Worm (Caenorhabditis elegans): Measurements from ENCODE around the gene T19H12.12.

Gene T19H12.12

DNA sequence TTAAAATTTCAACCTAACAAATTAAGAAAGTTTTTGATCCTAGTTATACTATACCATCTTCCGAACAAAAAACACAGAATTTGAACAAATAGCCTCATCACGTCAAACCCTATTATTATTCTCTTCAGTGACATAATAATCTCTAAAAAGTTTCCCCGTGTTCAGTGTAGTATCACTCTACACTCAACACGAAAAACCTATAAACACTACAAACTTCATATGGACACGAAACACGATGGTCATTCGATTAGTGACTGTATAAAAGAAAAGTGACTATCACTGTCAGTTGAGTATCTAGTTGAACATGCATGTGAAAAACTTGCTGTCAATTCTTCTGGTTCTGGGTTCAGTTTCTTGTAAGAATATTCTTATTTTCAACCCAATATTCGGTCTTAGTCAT lies 19.1 kb downstream of the T19H12.12 start, which contains the start of gene ugt-8:
Gene ugt-8, plus strand, starts transcription at position 235 of the 400 bp plus-strand sequence.
- no peak for TF ChIP-seq ztf-26 (tag; optimal IDR thresholded peaks at IDR 0.05)
- no peak for TF ChIP-seq sdz-38 (tag; optimal IDR thresholded peaks at IDR 0.05)
- TF ChIP-seq nhr-179 (tag; optimal IDR thresholded peaks at IDR 0.05) = no peak
- no peak for TF ChIP-seq nfyb-1 (GFP tag; IDR thresholded peaks at IDR 0.05)
- TF ChIP-seq F37B4.10 (GFP tag; IDR thresholded peaks at IDR 0.05) = no peak
- TF ChIP-seq nhr-27 (tag; optimal IDR thresholded peaks at IDR 0.05) = no peak
- no peak for TF ChIP-seq lsy-27 (tag; optimal IDR thresholded peaks at IDR 0.05; ENCODE audit: borderline replicate concordance, insufficient read depth)
- no peak for TF ChIP-seq rpc-1 (optimal IDR thresholded peaks at IDR 0.05)
- no peak for TF ChIP-seq rpc-1 (tag; optimal IDR thresholded peaks at IDR 0.05)
- no peak for TF ChIP-seq atf-7 (tag; optimal IDR thresholded peaks at IDR 0.05)
- no peak for TF ChIP-seq gei-17 (GFP tag; optimal IDR thresholded peaks at IDR 0.05)
- TF ChIP-seq T26A5.8 (tag; optimal IDR thresholded peaks at IDR 0.05) = no peak
- no peak for TF ChIP-seq K11D2.4 (GFP tag; IDR thresholded peaks at IDR 0.05)
- no peak for TF ChIP-seq lin-26 (GFP tag; IDR thresholded peaks at IDR 0.05)
- no peak for TF ChIP-seq Y53G8AR.9 (GFP tag; conservative IDR thresholded peaks at IDR 0.05)
- no peak for TF ChIP-seq efl-1 (GFP tag; optimal IDR thresholded peaks at IDR 0.05)
- no peak for TF ChIP-seq zfh-2 (GFP tag; conservative IDR thresholded peaks at IDR 0.05)
- TF ChIP-seq F57C9.4 (tag; optimal IDR thresholded peaks at IDR 0.05) = no peak
- no peak for TF ChIP-seq zim-3 (tag; optimal IDR thresholded peaks at IDR 0.05)

DNA sequence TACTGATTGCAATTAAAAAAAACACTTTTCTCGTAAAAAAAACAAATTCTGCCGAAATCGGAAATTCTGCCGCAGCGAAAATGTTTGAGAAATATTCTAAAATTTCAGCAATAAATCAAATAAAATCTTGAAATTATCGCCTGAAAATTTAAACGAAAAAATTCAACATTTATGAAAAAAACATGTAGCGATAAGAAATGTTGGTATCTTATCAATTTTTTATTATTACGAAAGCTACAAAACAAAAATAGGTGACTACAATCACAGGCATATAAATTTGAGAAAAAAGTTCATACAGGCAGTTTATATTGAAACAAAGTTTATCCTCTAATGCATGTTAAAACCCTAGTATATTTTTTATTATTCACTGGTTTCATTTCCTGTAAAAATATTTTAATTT lies 21.4 kb downstream of the T19H12.12 start, which contains the start of gene ugt-14:
Gene ugt-14, plus strand, starts transcription at position 301 of the 400 bp plus-strand sequence.
- TF ChIP-seq ekl-4 (GFP tag; IDR thresholded peaks at IDR 0.05) (no peak), efl-1 (GFP tag; optimal IDR thresholded peaks at IDR 0.05) (no peak), ccch-3 (GFP tag; optimal IDR thresholded peaks at IDR 0.05) (no peak), ztf-18 (tag; optimal IDR thresholded peaks at IDR 0.05) (no peak), Y56A3A.18 (GFP tag; IDR thresholded peaks at IDR 0.05) (no peak)

DNA sequence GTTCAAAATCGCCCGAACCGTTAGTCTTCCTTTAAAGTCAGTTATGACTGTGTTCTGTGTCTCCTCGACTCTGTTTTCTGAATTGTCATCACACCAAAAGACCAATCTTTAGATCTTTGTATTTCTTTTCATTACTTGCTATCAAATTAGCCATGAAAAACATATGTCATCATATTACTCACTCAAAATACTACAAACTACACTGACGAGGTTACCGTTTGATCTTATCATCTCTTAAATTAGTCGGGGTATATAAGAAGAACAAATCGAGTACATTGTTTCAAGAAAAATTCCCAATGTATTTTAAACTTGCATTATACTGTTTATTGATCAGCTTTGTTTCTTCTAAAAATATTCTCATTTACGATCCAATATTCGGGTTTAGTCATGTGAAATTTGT lies 24.0 kb downstream of the T19H12.12 start, which contains the start of gene ugt-13:
Gene ugt-13, plus strand, starts transcription at position 294 of the 400 bp plus-strand sequence.
- TF ChIP-seq lin-40 (tag; optimal IDR thresholded peaks at IDR 0.05) (peak; percentile 7), snpc-4 (GFP tag; optimal IDR thresholded peaks at IDR 0.05) (no peak), snpc-4 (tag; optimal IDR thresholded peaks at IDR 0.05) (no peak), hlh-26 (GFP tag; conservative IDR thresholded peaks at IDR 0.05) (no peak)

DNA sequence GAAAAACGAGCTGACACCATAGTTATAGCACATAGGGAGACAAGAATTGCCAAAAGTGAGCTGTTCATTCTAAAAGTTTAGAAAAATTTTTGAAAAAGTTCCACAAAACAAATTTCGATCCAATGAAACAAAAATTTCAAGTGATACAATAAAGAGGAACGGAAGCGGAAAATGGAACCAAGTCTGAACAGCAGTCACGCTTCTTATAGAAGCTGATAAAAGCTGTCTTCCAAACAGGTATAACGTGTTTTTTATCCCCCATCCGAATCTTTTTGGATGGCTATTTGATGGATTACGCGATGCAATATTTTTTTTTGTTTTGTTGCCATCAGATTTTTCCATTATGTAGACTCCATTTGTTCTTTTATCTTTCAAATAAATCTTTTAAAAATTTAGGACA lies 27.7 kb downstream of the T19H12.12 start, which contains the start of gene H23N18.5:
Gene H23N18.5, minus strand, starts transcription at position 69 of the 400 bp plus-strand sequence.
- no peak for TF ChIP-seq madf-3 (GFP tag; IDR thresholded peaks at IDR 0.05)
- no peak for TF ChIP-seq nfyb-1 (GFP tag; IDR thresholded peaks at IDR 0.05)

DNA sequence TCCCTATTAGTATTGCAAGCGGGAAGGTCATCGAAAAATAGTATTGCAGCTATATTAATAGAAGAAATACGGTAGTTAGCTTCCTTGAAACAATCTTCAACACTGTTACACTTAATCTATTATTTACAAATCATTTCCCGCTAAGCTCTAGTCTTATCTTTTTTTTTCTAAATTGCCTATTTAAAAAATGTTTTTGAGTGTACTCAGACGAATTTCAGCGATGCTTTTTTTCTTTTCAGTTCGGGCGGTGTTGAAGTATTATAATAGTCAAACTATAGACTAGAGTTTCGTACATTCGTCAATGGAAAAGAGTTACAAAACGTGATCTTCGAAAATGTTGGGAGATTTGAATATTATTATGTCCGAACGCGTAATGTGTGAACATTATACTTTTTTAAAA lies 29.3 kb downstream of the T19H12.12 start:
- TF ChIP-seq rec-8 (tag; optimal IDR thresholded peaks at IDR 0.05) (no peak), snpc-4 (GFP tag; optimal IDR thresholded peaks at IDR 0.05) (no peak), snpc-4 (tag; optimal IDR thresholded peaks at IDR 0.05) (peak in 2 of 4 experiments; percentile 54 to 80)

DNA sequence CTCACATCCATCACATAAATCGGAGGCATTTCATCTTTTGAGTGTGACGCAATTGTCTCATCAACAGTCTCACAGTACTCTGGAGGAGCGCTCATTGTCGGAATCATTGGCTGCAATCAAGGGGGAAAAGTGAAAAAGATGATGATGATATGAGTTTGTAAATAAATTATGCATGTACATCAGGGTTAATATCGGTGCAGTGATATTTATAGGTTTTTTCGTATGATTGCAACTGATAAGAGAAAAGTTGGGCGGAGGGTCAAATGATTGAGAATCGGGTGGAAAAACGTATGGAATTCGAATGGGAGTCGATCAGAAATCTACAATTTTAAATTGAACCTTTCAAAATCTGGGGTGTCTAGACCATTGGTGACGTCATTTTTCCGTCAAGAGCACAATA lies 30.3 kb downstream of the T19H12.12 start, which contains the start of gene H23N18.6:
Gene H23N18.6, minus strand, starts transcription at position 201 of the 400 bp plus-strand sequence.
- TF ChIP-seq nhr-120 (GFP tag; IDR thresholded peaks at IDR 0.05) (no peak), mes-4 (tag; optimal IDR thresholded peaks at IDR 0.05) (no peak), ztf-6 (GFP tag; IDR thresholded peaks at IDR 0.05) (no peak), rpc-1 (optimal IDR thresholded peaks at IDR 0.05) (no peak), rpc-1 (tag; optimal IDR thresholded peaks at IDR 0.05) (no peak), nhr-80 (tag; optimal IDR thresholded peaks at IDR 0.05) (peak; percentile 37), ets-4 (GFP tag; optimal IDR thresholded peaks at IDR 0.05) (no peak)

Measured in whole organism, young adult.